Worm (Caenorhabditis elegans) whole organism, L1 larva: ENCODE results near the gene Y53G8AR.8.

Experiments used
- aly-2 ChIP-seq: fragments of 150-350 bp; optimal IDR thresholded peaks from 2 replicates; lab custom pipeline; 2014; ENCODE audit warnings: missing biosample characterization, missing genetic modification characterization
- ama-1 ChIP-seq: fragments of 150-350 bp; optimal IDR thresholded peaks from 2 replicates; lab custom pipeline; 2014
- ceh-82 ChIP-seq, 3 experiments: fragments of 150-350 bp in 1 of 3; sonication (generic microtip) in 2 of 3; optimal IDR thresholded peaks; 2 replicates each; lab custom pipeline; 2014 to 2017; ENCODE audit warnings: missing biosample characterization in 3 of 3, missing genetic modification characterization in 3 of 3
- ceh-90 ChIP-seq: sonication (generic microtip); optimal IDR thresholded peaks from 2 replicates; lab custom pipeline; 2016; ENCODE audit warnings: missing genetic modification characterization, missing compliant biosample characterization
- efl-1 ChIP-seq, 4 experiments: fragments of 150-350 bp; optimal IDR thresholded peaks in 3 of 4; peaks in 1 of 4; 1 replicate in 1 of 4; 2 replicates in 3 of 4; lab custom pipeline; 2014; ENCODE audit warnings: missing biosample characterization in 2 of 4, missing genetic modification characterization in 2 of 4, missing genetic modification reagents in 2 of 4
- egl-13 ChIP-seq: sonication (generic microtip); optimal IDR thresholded peaks from 2 replicates; lab custom pipeline; 2016; ENCODE audit warnings: missing genotype, missing genetic modification reagents, missing genetic modification characterization, missing compliant biosample characterization
- elt-2 ChIP-seq: sonication (generic microtip); optimal IDR thresholded peaks from 2 replicates; lab custom pipeline; 2016; ENCODE audit warnings: missing genetic modification characterization, mild to moderate bottlenecking, inconsistent platforms, missing compliant biosample characterization, missing genetic modification reagents
- fkh-10 ChIP-seq: sonication (generic microtip); optimal IDR thresholded peaks from 2 replicates; lab custom pipeline; 2017; ENCODE audit warnings: missing biosample characterization, missing genetic modification reagents, missing genetic modification characterization
- fkh-4 ChIP-seq: sonication (generic microtip); optimal IDR thresholded peaks from 2 replicates; lab custom pipeline; 2016; ENCODE audit warnings: missing compliant biosample characterization, missing genetic modification characterization, borderline replicate concordance
- fkh-8 ChIP-seq: sonication (generic microtip); optimal IDR thresholded peaks from 2 replicates; lab custom pipeline; 2016; ENCODE audit warnings: mild to moderate bottlenecking, missing genetic modification characterization, missing compliant biosample characterization
- hlh-17 ChIP-seq: fragments of 200-800 bp; sonication (Bioruptor generic); optimal IDR thresholded peaks from 2 replicates; lab custom pipeline; 2018; ENCODE audit warnings: missing genetic modification characterization, mild to moderate bottlenecking, missing compliant biosample characterization, moderate library complexity, borderline replicate concordance
- irx-1 ChIP-seq: sonication (generic microtip); optimal IDR thresholded peaks from 2 replicates; lab custom pipeline; 2016; ENCODE audit warnings: missing genetic modification characterization, missing compliant biosample characterization
- jun-1 ChIP-seq: fragments of 150-350 bp; optimal IDR thresholded peaks from 2 replicates; lab custom pipeline; 2014; ENCODE audit warnings: missing biosample characterization, missing genetic modification reagents, missing genetic modification characterization
- lin-13 ChIP-seq: fragments of 150-350 bp; optimal IDR thresholded peaks from 2 replicates; lab custom pipeline; 2014; ENCODE audit warnings: missing biosample characterization, missing genetic modification reagents, missing genetic modification characterization
- lin-14 ChIP-seq: fragments of 200-800 bp; sonication (Bioruptor generic); optimal IDR thresholded peaks from 2 replicates; lab custom pipeline; 2018; ENCODE audit warnings: mild to moderate bottlenecking, missing genetic modification characterization, moderate library complexity, missing compliant biosample characterization
- lin-35 ChIP-seq, 2 experiments: fragments of 150-350 bp; optimal IDR thresholded peaks; 2 replicates each; lab custom pipeline; 2014; ENCODE audit warnings: missing biosample characterization in 2 of 2, missing genetic modification characterization in 2 of 2, missing genetic modification reagents in 2 of 2
- lin-39 ChIP-seq: fragments of 150-350 bp; optimal IDR thresholded peaks from 2 replicates; lab custom pipeline; 2014; ENCODE audit warnings: missing biosample characterization, missing genetic modification reagents, missing genetic modification characterization
- lir-3 ChIP-seq: sonication (generic microtip); optimal IDR thresholded peaks from 2 replicates; lab custom pipeline; 2016; ENCODE audit warnings: mild to moderate bottlenecking, missing genetic modification characterization, moderate library complexity, missing compliant biosample characterization; ENCODE audit not compliant: poor library complexity
- lsy-2 ChIP-seq, 2 experiments: fragments of 150-350 bp; optimal IDR thresholded peaks; 2 replicates each; lab custom pipeline; 2014; ENCODE audit warnings: missing biosample characterization in 2 of 2, missing genetic modification characterization in 2 of 2
- mdl-1 ChIP-seq, 2 experiments: fragments of 150-350 bp; optimal IDR thresholded peaks; 2 replicates each; lab custom pipeline; 2014 to 2017; ENCODE audit warnings: missing biosample characterization in 2 of 2, missing genetic modification characterization in 2 of 2, inconsistent platforms in 1 of 2
- mep-1 ChIP-seq: fragments of 150-350 bp; optimal IDR thresholded peaks from 2 replicates; lab custom pipeline; 2014; ENCODE audit warnings: missing biosample characterization, missing genetic modification characterization
- nhr-11 ChIP-seq: fragments of 150-350 bp; optimal IDR thresholded peaks from 2 replicates; lab custom pipeline; 2014; ENCODE audit warnings: missing biosample characterization, missing genetic modification characterization
- nhr-47 ChIP-seq: sonication (generic microtip); optimal IDR thresholded peaks from 2 replicates; lab custom pipeline; 2016; ENCODE audit warnings: mild to moderate bottlenecking, missing genetic modification characterization, moderate library complexity, missing compliant biosample characterization
- nhr-71 ChIP-seq: sonication (generic microtip); optimal IDR thresholded peaks from 2 replicates; lab custom pipeline; 2016; ENCODE audit warnings: mild to moderate bottlenecking, missing genetic modification characterization, moderate library complexity, missing compliant biosample characterization
- nhr-77 ChIP-seq: fragments of 150-350 bp; optimal IDR thresholded peaks from 2 replicates; lab custom pipeline; 2014; ENCODE audit warnings: missing biosample characterization, missing genetic modification characterization
- nhr-85 ChIP-seq: sonication (generic microtip); peaks from one replicate; lab custom pipeline; 2016; ENCODE audit warnings: missing genetic modification characterization, inconsistent platforms, missing compliant biosample characterization
- pqm-1 ChIP-seq: sonication (generic microtip); optimal IDR thresholded peaks from 3 replicates; lab custom pipeline; 2017; ENCODE audit warnings: missing biosample characterization, missing genetic modification characterization
- rnt-1 ChIP-seq: sonication (generic microtip); optimal IDR thresholded peaks from 2 replicates; lab custom pipeline; 2016; ENCODE audit warnings: mild to moderate bottlenecking, missing genetic modification characterization, moderate library complexity, missing compliant biosample characterization
- skn-1 ChIP-seq: fragments of 150-350 bp; optimal IDR thresholded peaks from 2 replicates; lab custom pipeline; 2014; ENCODE audit warnings: missing biosample characterization, missing genetic modification characterization
- snpc-4 ChIP-seq: fragments of 150-350 bp; optimal IDR thresholded peaks from 2 replicates; lab custom pipeline; 2014; ENCODE audit warnings: missing biosample characterization, missing genetic modification characterization
- sox-4 ChIP-seq: sonication (generic microtip); optimal IDR thresholded peaks from 2 replicates; lab custom pipeline; 2016; ENCODE audit warnings: missing genetic modification characterization, missing compliant biosample characterization
- swsn-7 ChIP-seq: sonication (generic microtip); optimal IDR thresholded peaks from 2 replicates; lab custom pipeline; 2016; ENCODE audit warnings: missing genetic modification characterization, missing compliant biosample characterization
- tbx-2 ChIP-seq: sonication (generic microtip); optimal IDR thresholded peaks from 2 replicates; lab custom pipeline; 2016; ENCODE audit warnings: missing genetic modification characterization, missing compliant biosample characterization
- tlp-1 ChIP-seq: fragments of 150-350 bp; optimal IDR thresholded peaks from 2 replicates; lab custom pipeline; 2014; ENCODE audit warnings: missing biosample characterization, missing genetic modification characterization
- unc-130 ChIP-seq: fragments of 150-350 bp; optimal IDR thresholded peaks from 2 replicates; lab custom pipeline; 2017; ENCODE audit warnings: missing biosample characterization, missing genetic modification characterization, inconsistent platforms
- unc-86 ChIP-seq: sonication (generic microtip); optimal IDR thresholded peaks from 2 replicates; lab custom pipeline; 2016; ENCODE audit warnings: missing genetic modification characterization, missing compliant biosample characterization
- unc-98 ChIP-seq: fragments of 200-800 bp; sonication (Bioruptor generic); IDR thresholded peaks from 2 replicates; pipeline ENCODE4 v1.3.6; 2022; ENCODE audit warnings: missing genetic modification characterization, missing compliant biosample characterization
- vab-15 ChIP-seq: sonication (generic microtip); optimal IDR thresholded peaks from 2 replicates; lab custom pipeline; 2017; ENCODE audit warnings: missing genotype, mild to moderate bottlenecking, missing genetic modification characterization, missing compliant biosample characterization
- ztf-11 ChIP-seq, 2 experiments: sonication (generic microtip); optimal IDR thresholded peaks; 2 replicates each; lab custom pipeline; 2016 to 2017; ENCODE audit warnings: missing genetic modification characterization in 2 of 2, missing biosample characterization in 1 of 2, missing compliant biosample characterization in 1 of 2

The Y53G8AR.8 gene

ce11 chrIII:3258306-3258705 lies 35.8 kb downstream of the Y53G8AR.8 start, which contains the start of gene nspg-7.2:
Gene nspg-7.2 (minus strand): TSS chrIII:3258406.
- TF ChIP-seq rnt-1 (tag; lab: Kevin White, UChicago): no peak
- TF ChIP-seq lir-3: no peak
- TF ChIP-seq swsn-7: no peak

- TF ChIP-seq fkh-8 (peak; percentile 14), hlh-17 (GFP tag; lab: Kevin White, UChicago) (no peak)
Observed at ce11 chrIII:3255575-3255974, 38.6 kb downstream of the Y53G8AR.8 start, which contains the start of gene Y53G8AM.4. Gene Y53G8AM.4 (minus strand): TSS chrIII:3255675.

ce11 chrIII:3255023-3255422 lies 39.1 kb downstream of the Y53G8AR.8 start:
- TF ChIP-seq efl-1 (optimal IDR thresholded peaks at IDR 0.05; lab: Kevin White, UChicago) (no peak), efl-1 (GFP tag; optimal IDR thresholded peaks at IDR 0.05 in 1 of 2; lab: Kevin White, UChicago) (peak in 1 of 2 experiments; percentile 76), aly-2 (tag; lab: Kevin White, UChicago) (no peak)

ce11 chrIII:3253736-3254135 lies 40.4 kb downstream of the Y53G8AR.8 start:
- TF ChIP-seq ceh-90 (tag; lab: Kevin White, UChicago) (no peak), lsy-2 (tag; optimal IDR thresholded peaks at IDR 0.05; lab: Kevin White, UChicago) (no peak), ztf-11 (tag; optimal IDR thresholded peaks at IDR 0.05; lab: Kevin White, UChicago) (no peak), unc-98 (GFP tag; lab: Robert Waterston, UW) (no peak), efl-1 (optimal IDR thresholded peaks at IDR 0.05; lab: Kevin White, UChicago) (no peak), efl-1 (GFP tag; optimal IDR thresholded peaks at IDR 0.05 in 1 of 2; lab: Kevin White, UChicago) (peak in 1 of 2 experiments; percentile 56), sox-4 (no peak), skn-1 (tag; lab: Kevin White, UChicago) (no peak), jun-1 (tag; lab: Kevin White, UChicago) (no peak), rnt-1 (tag; lab: Kevin White, UChicago) (no peak), tlp-1 (peak; percentile 77), pqm-1 (peak; percentile 84), snpc-4 (no peak), irx-1 (tag; lab: Kevin White, UChicago) (no peak), lin-14 (GFP tag; lab: Kevin White, UChicago) (peak; percentile 32), unc-86 (no peak), lin-35 (GFP tag; optimal IDR thresholded peaks at IDR 0.05; lab: Kevin White, UChicago) (peak in 1 of 2 experiments; percentile 39), fkh-4 (no peak), elt-2 (peak; percentile 98)

- TF ChIP-seq mep-1 (tag; lab: Kevin White, UChicago) (no peak), unc-130 (tag; lab: Kevin White, UChicago) (no peak), tbx-2 (no peak), lin-35 (GFP tag; optimal IDR thresholded peaks at IDR 0.05; lab: Kevin White, UChicago) (no peak), lsy-2 (tag; optimal IDR thresholded peaks at IDR 0.05; lab: Kevin White, UChicago) (no peak), nhr-77 (tag; lab: Kevin White, UChicago) (no peak), skn-1 (tag; lab: Kevin White, UChicago) (no peak), egl-13 (no peak), fkh-10 (GFP tag; lab: Kevin White, UChicago) (no peak)
Observed at ce11 chrIII:3253043-3253442, 41.1 kb downstream of the Y53G8AR.8 start, which contains the start of gene Y53G8AL.3. Gene Y53G8AL.3 (minus strand): TSS chrIII:3253143.

ce11 chrIII:3250596-3251112 lies 43.5 kb downstream of the Y53G8AR.8 start, which contains the start of gene Y53G8AL.4:
Gene Y53G8AL.4 (minus strand): TSS chrIII:3250646.
- TF ChIP-seq pqm-1: no peak
- TF ChIP-seq efl-1 (optimal IDR thresholded peaks at IDR 0.05; lab: Kevin White, UChicago): no peak
- TF ChIP-seq efl-1 (GFP tag; optimal IDR thresholded peaks at IDR 0.05 in 1 of 2; lab: Kevin White, UChicago): peak in 1 of 2 experiments; percentile 92

- TF ChIP-seq tbx-2 (no peak), lir-3 (no peak), nhr-71 (tag; lab: Kevin White, UChicago) (no peak), ceh-82 (tag; optimal IDR thresholded peaks at IDR 0.05; lab: Kevin White, UChicago) (no peak), lin-13 (GFP tag; lab: Kevin White, UChicago) (no peak), efl-1 (optimal IDR thresholded peaks at IDR 0.05; lab: Kevin White, UChicago) (no peak), efl-1 (GFP tag; optimal IDR thresholded peaks at IDR 0.05 in 1 of 2; lab: Kevin White, UChicago) (peak in 1 of 2 experiments; percentile 52), skn-1 (tag; lab: Kevin White, UChicago) (no peak), mdl-1 (tag; optimal IDR thresholded peaks at IDR 0.05; lab: Kevin White, UChicago) (no peak), irx-1 (tag; lab: Kevin White, UChicago) (peak; percentile 32), nhr-85 (tag; lab: Kevin White, UChicago) (peak; percentile 64), ama-1 (lab: Kevin White, UChicago) (no peak), nhr-11 (tag; lab: Kevin White, UChicago) (no peak), nhr-47 (tag; lab: Kevin White, UChicago) (peak; percentile 21), vab-15 (tag; lab: Kevin White, UChicago) (no peak), lin-39 (no peak), elt-2 (no peak)
Observed at ce11 chrIII:3249038-3249420, 45.1 kb downstream of the Y53G8AR.8 start.
